Fruit fly (Drosophila melanogaster) whole organism, embryonic: ENCODE measurements around the gene CG8372.

Experiments used
- Awh ChIP-seq: fragments of 200-800 bp; sonication (Bioruptor generic); IDR thresholded peaks from 2 replicates; pipeline ENCODE4, ENCODE4 v1.3.6; 2022; ENCODE audit warnings: missing biosample characterization, missing genetic modification characterization
- Blimp-1 ChIP-seq: fragments of 200-800 bp; sonication (Bioruptor generic); optimal IDR thresholded peaks from 3 replicates; lab custom pipeline; 2018; ENCODE audit warnings: missing biosample characterization, missing genetic modification characterization, mild to moderate bottlenecking, moderate library complexity, missing genetic modification reagents
- CG11696 ChIP-seq: fragments of 200-800 bp; sonication (Bioruptor generic); IDR thresholded peaks from 2 replicates; pipeline ENCODE4 v1.3.6; 2022; ENCODE audit warnings: missing biosample characterization, missing genetic modification characterization
- CG12219 ChIP-seq: fragments of 200-800 bp; sonication (Bioruptor generic); optimal IDR thresholded peaks from 3 replicates; lab custom pipeline; 2018; ENCODE audit warnings: missing biosample characterization, mild to moderate bottlenecking, missing genetic modification characterization
- CG14441 ChIP-seq: fragments of 200-800 bp; sonication (Bioruptor generic); IDR thresholded peaks from 2 replicates; pipeline ENCODE4 v1.3.6; 2022; ENCODE audit warnings: missing biosample characterization, missing genetic modification characterization
- CG14965 ChIP-seq: fragments of 200-800 bp; sonication (Bioruptor generic); optimal IDR thresholded peaks from 2 replicates; lab custom pipeline; 2016; ENCODE audit warnings: missing biosample characterization, missing genetic modification characterization, borderline replicate concordance
- CG17186 ChIP-seq: fragments of 200-800 bp; sonication (Bioruptor generic); optimal IDR thresholded peaks from 3 replicates; lab custom pipeline; 2017; ENCODE audit warnings: missing biosample characterization, missing genetic modification reagents, missing genetic modification characterization
- CG17829 ChIP-seq: fragments of 200-800 bp; optimal IDR thresholded peaks from 2 replicates; lab custom pipeline; 2019; ENCODE audit warnings: missing biosample characterization, mild to moderate bottlenecking, missing genetic modification characterization, moderate library complexity
- CG18599 ChIP-seq: fragments of 200-800 bp; sonication (Bioruptor generic); optimal IDR thresholded peaks from 3 replicates; lab custom pipeline; 2017; ENCODE audit warnings: missing biosample characterization, missing genetic modification characterization, mild to moderate bottlenecking, moderate library complexity, missing genetic modification reagents
- CG33213 ChIP-seq: fragments of 200-800 bp; sonication (Bioruptor generic); optimal IDR thresholded peaks from 3 replicates; lab custom pipeline; 2016; ENCODE audit warnings: missing biosample characterization, missing genetic modification characterization
- CG34422 ChIP-seq: fragments of 200-800 bp; sonication (Bioruptor generic); IDR thresholded peaks from 3 replicates; pipeline ENCODE4 v1.3.6; 2022; ENCODE audit warnings: missing biosample characterization, missing genetic modification characterization
- CG4820 ChIP-seq: fragments of 200-800 bp; sonication (Bioruptor generic); optimal IDR thresholded peaks from 3 replicates; lab custom pipeline; 2016; ENCODE audit warnings: missing biosample characterization, missing genetic modification characterization
- CG6765 ChIP-seq: fragments of 200-800 bp; sonication (Bioruptor generic); optimal IDR thresholded peaks from 3 replicates; lab custom pipeline; 2017; ENCODE audit warnings: missing biosample characterization, mild to moderate bottlenecking, missing genetic modification characterization
- CG7357 ChIP-seq: fragments of 200-800 bp; sonication (Bioruptor generic); IDR thresholded peaks from 3 replicates; pipeline ENCODE4 v1.3.6; 2022; ENCODE audit warnings: missing biosample characterization, missing genetic modification characterization
- CG7839 ChIP-seq: fragments of 200-800 bp; sonication (Bioruptor generic); optimal IDR thresholded peaks from 3 replicates; lab custom pipeline; 2018; ENCODE audit warnings: missing biosample characterization, mild to moderate bottlenecking, missing genetic modification characterization, moderate library complexity
- CG8089 ChIP-seq: fragments of 200-800 bp; sonication (Bioruptor generic); optimal IDR thresholded peaks from 3 replicates; lab custom pipeline; 2016; ENCODE audit warnings: missing biosample characterization, missing genetic modification characterization
- CG8924 ChIP-seq: fragments of 200-800 bp; optimal IDR thresholded peaks from 3 replicates; lab custom pipeline; 2019; ENCODE audit warnings: missing biosample characterization, mild to moderate bottlenecking, missing genetic modification characterization, moderate library complexity
- CG8944 ChIP-seq: fragments of 200-800 bp; sonication (Bioruptor generic); optimal IDR thresholded peaks from 3 replicates; lab custom pipeline; 2016; ENCODE audit warnings: missing biosample characterization, missing genetic modification characterization
- CkIIα-i1 ChIP-seq: fragments of 200-800 bp; sonication (Bioruptor generic); IDR thresholded peaks from 2 replicates; pipeline ENCODE4 v1.3.6; 2022; ENCODE audit warnings: missing biosample characterization, missing genetic modification characterization
- E2f2 ChIP-seq: fragments of 200-800 bp; sonication (Bioruptor generic); IDR thresholded peaks from 2 replicates; pipeline ENCODE4 v1.3.6; 2022; ENCODE audit warnings: missing biosample characterization, missing genetic modification characterization
- Ets65A ChIP-seq: fragments of 200-800 bp; sonication (Bioruptor generic); peaks from one replicate; lab custom pipeline; 2016; ENCODE audit warnings: missing biosample characterization, missing genetic modification characterization
- HLH4C ChIP-seq: fragments of 200-800 bp; sonication (Bioruptor generic); IDR thresholded peaks from 3 replicates; pipeline ENCODE4 v1.3.6; 2022; ENCODE audit warnings: missing biosample characterization, missing genetic modification characterization; ENCODE audit not compliant: partially characterized antibody
- Kr ChIP-seq: fragments of 200-800 bp; sonication (Bioruptor generic); optimal IDR thresholded peaks from 2 replicates; lab custom pipeline; 2017; ENCODE audit warnings: missing biosample characterization, mild to moderate bottlenecking, missing genetic modification characterization
- Med ChIP-seq: fragments of 200-800 bp; sonication (Bioruptor generic); peaks from one replicate; lab custom pipeline; 2016; ENCODE audit warnings: missing biosample characterization, missing genetic modification characterization, mild to moderate bottlenecking, inconsistent platforms, moderate library complexity
- NFAT ChIP-seq: fragments of 200-800 bp; sonication (Bioruptor generic); IDR thresholded peaks from 2 replicates; pipeline ENCODE4 v1.3.6; 2022; ENCODE audit warnings: missing biosample characterization, missing genetic modification characterization
- Nf-YC ChIP-seq: fragments of 200-800 bp; optimal IDR thresholded peaks from 3 replicates; lab custom pipeline; 2019; ENCODE audit warnings: missing biosample characterization, mild to moderate bottlenecking, missing genetic modification characterization, moderate library complexity
- PHDP ChIP-seq: fragments of 200-800 bp; sonication (Bioruptor generic); optimal IDR thresholded peaks from 3 replicates; lab custom pipeline; 2018; ENCODE audit warnings: missing biosample characterization, mild to moderate bottlenecking, missing genetic modification characterization, moderate library complexity
- Sox100B ChIP-seq: fragments of 200-800 bp; sonication (Bioruptor generic); optimal IDR thresholded peaks from 3 replicates; lab custom pipeline; 2018; ENCODE audit warnings: missing biosample characterization, mild to moderate bottlenecking, missing genetic modification characterization
- Sox102F ChIP-seq: fragments of 200-800 bp; sonication (Bioruptor generic); optimal IDR thresholded peaks from 2 replicates; lab custom pipeline; 2018; ENCODE audit warnings: missing biosample characterization, mild to moderate bottlenecking, missing genetic modification characterization, moderate library complexity
- TFAM ChIP-seq: fragments of 200-800 bp; sonication (Bioruptor generic); optimal IDR thresholded peaks from 2 replicates; lab custom pipeline; 2017; ENCODE audit warnings: missing biosample characterization, missing genetic modification characterization, inconsistent platforms
- Xrp1 ChIP-seq: fragments of 200-800 bp; sonication (Bioruptor generic); IDR thresholded peaks from 2 replicates; pipeline ENCODE4 v1.3.6; 2022; ENCODE audit warnings: missing biosample characterization, missing genetic modification characterization
- ash1 ChIP-seq: fragments of 200-800 bp; sonication (Bioruptor generic); optimal IDR thresholded peaks from 2 replicates; lab custom pipeline; 2018; ENCODE audit warnings: missing biosample characterization, mild to moderate bottlenecking, missing genetic modification characterization
- bab2 ChIP-seq: fragments of 200-800 bp; sonication (Bioruptor generic); optimal IDR thresholded peaks from 2 replicates; lab custom pipeline; 2016; ENCODE audit warnings: missing biosample characterization, missing genetic modification characterization
- crol ChIP-seq: fragments of 200-800 bp; sonication (Bioruptor generic); IDR thresholded peaks from 2 replicates; pipeline ENCODE4 v1.3.6; 2022; ENCODE audit warnings: missing biosample characterization, missing genetic modification characterization
- danr ChIP-seq: fragments of 200-800 bp; sonication (Bioruptor generic); IDR thresholded peaks from 2 replicates; pipeline ENCODE4 v1.3.6; 2022; ENCODE audit warnings: missing biosample characterization, missing genetic modification characterization
- eve ChIP-seq, 2 experiments: fragments of >200 bp; optimal IDR thresholded peaks; 2 replicates each; lab custom pipeline; 2017; ENCODE audit warnings: missing biosample characterization in 2 of 2, missing genetic modification characterization in 2 of 2
- eyg ChIP-seq: fragments of 200-800 bp; sonication (Bioruptor generic); optimal IDR thresholded peaks from 3 replicates; lab custom pipeline; 2016; ENCODE audit warnings: missing biosample characterization, missing genetic modification characterization
- gcm2 ChIP-seq: fragments of 200-800 bp; sonication (Bioruptor generic); optimal IDR thresholded peaks from 2 replicates; lab custom pipeline; 2016; ENCODE audit warnings: missing biosample characterization, missing genetic modification characterization
- gem ChIP-seq: fragments of 200-800 bp; sonication (Bioruptor generic); optimal IDR thresholded peaks from 2 replicates; lab custom pipeline; 2019; ENCODE audit warnings: missing biosample characterization, mild to moderate bottlenecking, missing genetic modification characterization, moderate library complexity
- gt ChIP-seq: fragments of 200-800 bp; sonication (Bioruptor generic); IDR thresholded peaks from 2 replicates; pipeline ENCODE4 v1.3.6; 2022; ENCODE audit warnings: missing biosample characterization, missing genetic modification characterization
- inv ChIP-seq: fragments of 200-800 bp; sonication (Bioruptor generic); IDR thresholded peaks from 2 replicates; pipeline ENCODE4 v1.3.6; 2022; ENCODE audit warnings: missing biosample characterization, missing genetic modification characterization; ENCODE audit not compliant: partially characterized antibody
- nau ChIP-seq: fragments of 200-800 bp; sonication (Bioruptor generic); optimal IDR thresholded peaks from 3 replicates; lab custom pipeline; 2017; ENCODE audit warnings: missing biosample characterization, mild to moderate bottlenecking, missing genetic modification characterization, missing genetic modification reagents
- nmo ChIP-seq: fragments of 200-800 bp; sonication (Bioruptor generic); optimal IDR thresholded peaks from 2 replicates; lab custom pipeline; 2018; ENCODE audit warnings: missing biosample characterization, mild to moderate bottlenecking, missing genetic modification characterization, moderate library complexity
- org-1 ChIP-seq: fragments of 200-800 bp; sonication (Bioruptor generic); optimal IDR thresholded peaks from 2 replicates; lab custom pipeline; 2017; ENCODE audit warnings: missing biosample characterization, missing genetic modification characterization
- peb ChIP-seq: fragments of 200-800 bp; sonication (Bioruptor generic); IDR thresholded peaks from 2 replicates; pipeline ENCODE4 v1.3.6; 2022; ENCODE audit warnings: missing biosample characterization, missing genetic modification characterization
- sens-2 ChIP-seq: fragments of 200-800 bp; sonication (Bioruptor generic); IDR thresholded peaks from 2 replicates; pipeline ENCODE4 v1.3.6; 2022; ENCODE audit warnings: missing biosample characterization, missing genetic modification characterization
- shn ChIP-seq: fragments of 200-800 bp; sonication (Bioruptor generic); optimal IDR thresholded peaks from 3 replicates; lab custom pipeline; 2016; ENCODE audit warnings: missing biosample characterization, missing genetic modification characterization
- slbo ChIP-seq: fragments of 200-800 bp; sonication (Bioruptor generic); IDR thresholded peaks from 2 replicates; pipeline ENCODE4 v1.3.6; 2022; ENCODE audit warnings: missing biosample characterization, missing genetic modification characterization
- stwl ChIP-seq: fragments of 200-800 bp; sonication (Bioruptor generic); optimal IDR thresholded peaks from 3 replicates; lab custom pipeline; 2018; ENCODE audit warnings: missing biosample characterization, mild to moderate bottlenecking, missing genetic modification characterization, moderate library complexity
- tin ChIP-seq: fragments of 200-800 bp; sonication (Bioruptor generic); optimal IDR thresholded peaks from 3 replicates; lab custom pipeline; 2016; ENCODE audit warnings: missing biosample characterization, missing genetic modification characterization
- vvl ChIP-seq: fragments of 200-800 bp; sonication (Bioruptor generic); IDR thresholded peaks from 2 replicates; pipeline ENCODE4 v1.3.6; 2022; ENCODE audit warnings: missing biosample characterization, missing genetic modification characterization

Gene CG8372

dm6 chr2L:8164219-8164618, 48.5 kb downstream of the CG8372 start (continued):
- peak; percentile 64 for TF ChIP-seq CG14965 (GFP tag; lab: Kevin White, UChicago)
- TF ChIP-seq TFAM (GFP tag; lab: Kevin White, UChicago): peak; percentile 81
- no peak for TF ChIP-seq inv (GFP tag; lab: Robert Waterston, UW)
- TF ChIP-seq crol (GFP tag; lab: Robert Waterston, UW): no peak
- no peak for TF ChIP-seq CG6765
- TF ChIP-seq CG14441 (GFP tag; lab: Robert Waterston, UW): peak; percentile 20; the same call in 1 of the 2 replicates
- TF ChIP-seq HLH4C (GFP tag; lab: Robert Waterston, UW): no peak
- TF ChIP-seq gem: peak; percentile 85
- peak; percentile 5 for TF ChIP-seq shn (GFP tag; lab: Kevin White, UChicago)
- TF ChIP-seq CG7357: no peak
- peak; percentile 88 for TF ChIP-seq nau (GFP tag; lab: Kevin White, UChicago)
- peak; percentile 88 for TF ChIP-seq Blimp-1 (GFP tag; lab: Kevin White, UChicago)
- TF ChIP-seq danr (GFP tag; lab: Robert Waterston, UW): no peak; the same call in 1 of the 2 replicates
- TF ChIP-seq CG34422 (GFP tag; lab: Robert Waterston, UW): no peak; the same call in 2 of the 3 replicates
- peak; percentile 77 for TF ChIP-seq CG8089 (GFP tag; lab: Kevin White, UChicago)
- TF ChIP-seq CG8944: peak; percentile 61
- peak; percentile 68 for TF ChIP-seq CG18599 (GFP tag; lab: Kevin White, UChicago)
- peak; percentile 74 for TF ChIP-seq CG8924 (tag; lab: Kevin White, UChicago)
- TF ChIP-seq Nf-YC (tag; lab: Kevin White, UChicago): peak; percentile 23
- TF ChIP-seq CG11696 (GFP tag; lab: Robert Waterston, UW): peak; percentile 61; the same call in 1 of the 2 replicates
- TF ChIP-seq org-1 (GFP tag; lab: Kevin White, UChicago): peak; percentile 82
- TF ChIP-seq peb (GFP tag; lab: Robert Waterston, UW): 0 out of 2 replicates have a peak, but pooled peaks have one; percentile 7
- peak; percentile 78 for TF ChIP-seq CG12219 (GFP tag; lab: Kevin White, UChicago)
- 0 out of 2 replicates have a peak, but pooled peaks have one; percentile 11 for TF ChIP-seq gt (GFP tag; lab: Robert Waterston, UW)
- TF ChIP-seq tin (GFP tag; lab: Kevin White, UChicago): peak; percentile 53
- TF ChIP-seq CG33213 (GFP tag; lab: Kevin White, UChicago): peak; percentile 85
- TF ChIP-seq vvl (GFP tag; lab: Robert Waterston, UW): peak; percentile 82
- TF ChIP-seq Xrp1 (GFP tag; lab: Robert Waterston, UW): peak; percentile 90
- TF ChIP-seq eve (GFP tag; optimal IDR thresholded peaks at IDR 0.05; lab: Kevin White, UChicago): peak in 1 of 2 experiments; percentile 37
- TF ChIP-seq E2f2 (GFP tag; lab: Robert Waterston, UW): peak; percentile 53; the same call in 1 of the 2 replicates
- peak; percentile 65 for TF ChIP-seq CG7839 (tag; lab: Kevin White, UChicago)
- peak; percentile 74 for TF ChIP-seq sens-2
- no peak for TF ChIP-seq NFAT
- TF ChIP-seq gcm2 (GFP tag; lab: Kevin White, UChicago): no peak
- TF ChIP-seq stwl: peak; percentile 54
- peak; percentile 83 for TF ChIP-seq bab2 (GFP tag; lab: Kevin White, UChicago)
- TF ChIP-seq Sox100B: peak; percentile 87
- TF ChIP-seq Sox102F (GFP tag; lab: Kevin White, UChicago): peak; percentile 84
- peak; percentile 35 for TF ChIP-seq nmo
- TF ChIP-seq CG4820 (GFP tag; lab: Kevin White, UChicago): peak; percentile 71
- TF ChIP-seq eyg (GFP tag; lab: Kevin White, UChicago): peak; percentile 61
- TF ChIP-seq Awh: peak; percentile 94
- no peak for TF ChIP-seq CkIIα-i1 (GFP tag; lab: Robert Waterston, UW)
- TF ChIP-seq CG17829 (tag; lab: Kevin White, UChicago): peak; percentile 61
- peak; percentile 74 for TF ChIP-seq Kr (GFP tag; lab: Kevin White, UChicago)
- peak; percentile 88 for TF ChIP-seq Ets65A (GFP tag; lab: Kevin White, UChicago)
- TF ChIP-seq ash1 (GFP tag; lab: Kevin White, UChicago): no peak
- TF ChIP-seq Med (GFP tag; lab: Kevin White, UChicago): peak; percentile 90
- TF ChIP-seq PHDP (tag; lab: Kevin White, UChicago): peak; percentile 76
- TF ChIP-seq slbo (GFP tag; lab: Robert Waterston, UW): no peak
- TF ChIP-seq CG17186 (GFP tag; lab: Kevin White, UChicago): peak; percentile 48
